Worm (Caenorhabditis elegans) whole organism, L2 larva: Measurements from ENCODE around the gene F28H6.6.

Experiments used
- C34F6.9 ChIP-seq: fragments of 150-350 bp; optimal IDR thresholded peaks from 2 replicates; lab custom pipeline; 2014; ENCODE audit warnings: missing biosample characterization, missing genetic modification characterization
- Y55F3AM.14 ChIP-seq: fragments of 200-800 bp; sonication (Bioruptor generic); optimal IDR thresholded peaks from 2 replicates; lab custom pipeline; 2018; ENCODE audit warnings: mild to moderate bottlenecking, missing genetic modification characterization, missing compliant biosample characterization
- ZK546.5 ChIP-seq: sonication (generic microtip); optimal IDR thresholded peaks from 2 replicates; lab custom pipeline; 2017; ENCODE audit warnings: missing biosample characterization, missing genetic modification characterization
- ama-1 ChIP-seq: fragments of 150-350 bp; optimal IDR thresholded peaks from 2 replicates; lab custom pipeline; 2018; ENCODE audit warnings: inconsistent platforms
- ceh-82 ChIP-seq: fragments of 150-350 bp; optimal IDR thresholded peaks from 2 replicates; lab custom pipeline; 2014; ENCODE audit warnings: missing biosample characterization, missing genetic modification characterization
- elt-1 ChIP-seq: fragments of 150-350 bp; optimal IDR thresholded peaks from 2 replicates; lab custom pipeline; 2014; ENCODE audit warnings: missing biosample characterization, missing genetic modification characterization
- lin-39 ChIP-seq: fragments of 150-350 bp; optimal IDR thresholded peaks from 2 replicates; lab custom pipeline; 2014; ENCODE audit warnings: missing biosample characterization, missing genetic modification reagents, missing genetic modification characterization
- nhr-11 ChIP-seq: fragments of 150-350 bp; optimal IDR thresholded peaks from 2 replicates; lab custom pipeline; 2014; ENCODE audit warnings: missing biosample characterization, missing genetic modification characterization
- nhr-12 ChIP-seq: fragments of 150-350 bp; optimal IDR thresholded peaks from 2 replicates; lab custom pipeline; 2014; ENCODE audit warnings: missing biosample characterization, missing genetic modification characterization
- nhr-237 ChIP-seq: fragments of 150-350 bp; optimal IDR thresholded peaks from 2 replicates; lab custom pipeline; 2014; ENCODE audit warnings: missing biosample characterization, missing genetic modification characterization
- unc-39 ChIP-seq: fragments of 150-350 bp; optimal IDR thresholded peaks from 2 replicates; lab custom pipeline; 2014; ENCODE audit warnings: missing biosample characterization, missing genetic modification characterization

ce11 chrX:14152644-14153043 lies 27.0 kb upstream of the F28H6.6 start:
- TF ChIP-seq elt-1 (tag; lab: Kevin White, UChicago) (no peak), Y55F3AM.14 (GFP tag; lab: Kevin White, UChicago) (no peak), nhr-12 (no peak), unc-39 (tag; lab: Kevin White, UChicago) (no peak), ama-1 (lab: Kevin White, UChicago) (no peak), nhr-11 (tag; lab: Kevin White, UChicago) (no peak), ceh-82 (tag; lab: Kevin White, UChicago) (no peak), C34F6.9 (no peak), lin-39 (no peak), ZK546.5 (tag; lab: Kevin White, UChicago) (no peak), nhr-237 (tag; lab: Kevin White, UChicago) (no peak)
